Worm (Caenorhabditis elegans) whole organism, late embryonic: Measurements from ENCODE around the gene Y48G9A.11.

Experiments used
- K02D7.2 ChIP-seq: sonication (generic microtip); optimal IDR thresholded peaks from 2 replicates; lab custom pipeline; 2017; ENCODE audit warnings: mild to moderate bottlenecking, missing genetic modification characterization, missing compliant biosample characterization
- K09A11.1 ChIP-seq: sonication (generic microtip); optimal IDR thresholded peaks from 2 replicates; lab custom pipeline; 2017; ENCODE audit warnings: antibody characterized with exemption, mild to moderate bottlenecking, missing genetic modification characterization, missing compliant biosample characterization; ENCODE audit not compliant: insufficient read depth
- ama-1 ChIP-seq: fragments of 150-350 bp; optimal IDR thresholded peaks from 2 replicates; lab custom pipeline; 2014
- ceh-14 ChIP-seq: sonication (generic microtip); optimal IDR thresholded peaks from 2 replicates; lab custom pipeline; 2016; ENCODE audit warnings: missing genotype, missing genetic modification characterization, missing compliant biosample characterization
- ceh-24 ChIP-seq: sonication (generic microtip); optimal IDR thresholded peaks from 2 replicates; lab custom pipeline; 2016; ENCODE audit warnings: mild to moderate bottlenecking, missing genetic modification characterization, missing compliant biosample characterization
- ceh-48 ChIP-seq: sonication (generic microtip); optimal IDR thresholded peaks from 2 replicates; lab custom pipeline; 2016; ENCODE audit warnings: missing genetic modification characterization, inconsistent platforms, missing compliant biosample characterization
- ceh-6 ChIP-seq: fragments of 200-800 bp; sonication (Bioruptor generic); optimal IDR thresholded peaks from 2 replicates; lab custom pipeline; 2018; ENCODE audit warnings: mild to moderate bottlenecking, missing genetic modification characterization, missing compliant biosample characterization
- che-1 ChIP-seq: sonication (generic microtip); optimal IDR thresholded peaks from 2 replicates; lab custom pipeline; 2016; ENCODE audit warnings: mild to moderate bottlenecking, missing genetic modification characterization, missing compliant biosample characterization
- elt-2 ChIP-seq: sonication (generic microtip); optimal IDR thresholded peaks from 2 replicates; lab custom pipeline; 2016; ENCODE audit warnings: missing genetic modification reagents, missing genetic modification characterization, missing compliant biosample characterization
- ets-4 ChIP-seq: sonication (generic microtip); optimal IDR thresholded peaks from 2 replicates; lab custom pipeline; 2016; ENCODE audit warnings: missing genetic modification characterization, missing compliant biosample characterization
- fkh-10 ChIP-seq: fragments of 150-350 bp; optimal IDR thresholded peaks from 2 replicates; lab custom pipeline; 2014; ENCODE audit warnings: missing biosample characterization, missing genetic modification reagents, missing genetic modification characterization
- fkh-6 ChIP-seq: sonication (generic microtip); optimal IDR thresholded peaks from 2 replicates; lab custom pipeline; 2016; ENCODE audit warnings: missing genetic modification characterization, missing compliant biosample characterization
- hlh-13 ChIP-seq: fragments of 200-800 bp; sonication (Bioruptor generic); optimal IDR thresholded peaks from 2 replicates; lab custom pipeline; 2018; ENCODE audit warnings: mild to moderate bottlenecking, missing genetic modification characterization, missing compliant biosample characterization
- hlh-30 ChIP-seq: sonication (generic microtip); optimal IDR thresholded peaks from 2 replicates; lab custom pipeline; 2017; ENCODE audit warnings: antibody characterized with exemption, missing genetic modification characterization, missing compliant biosample characterization; ENCODE audit not compliant: insufficient read depth
- hlh-6 ChIP-seq: sonication (generic microtip); optimal IDR thresholded peaks from 2 replicates; lab custom pipeline; 2016; ENCODE audit warnings: missing genotype, missing genetic modification characterization, missing compliant biosample characterization
- lin-11 ChIP-seq: fragments of 200-800 bp; sonication (Bioruptor generic); optimal IDR thresholded peaks from 2 replicates; lab custom pipeline; 2018; ENCODE audit warnings: mild to moderate bottlenecking, missing genetic modification characterization, missing compliant biosample characterization
- nfya-1 ChIP-seq: sonication (generic microtip); optimal IDR thresholded peaks from 2 replicates; lab custom pipeline; 2017; ENCODE audit warnings: missing genetic modification characterization, mild to moderate bottlenecking, missing compliant biosample characterization, antibody characterized with exemption, moderate library complexity
- pat-9 ChIP-seq: fragments of 200-800 bp; sonication (Bioruptor generic); optimal IDR thresholded peaks from 2 replicates; lab custom pipeline; 2018; ENCODE audit warnings: mild to moderate bottlenecking, missing genetic modification characterization, moderate library complexity, missing compliant biosample characterization
- pax-1 ChIP-seq: fragments of 150-350 bp; optimal IDR thresholded peaks from 2 replicates; lab custom pipeline; 2014; ENCODE audit warnings: missing biosample characterization, missing genetic modification characterization
- pha-2 ChIP-seq: sonication (generic microtip); optimal IDR thresholded peaks from 2 replicates; lab custom pipeline; 2017; ENCODE audit warnings: mild to moderate bottlenecking, missing genetic modification characterization, missing compliant biosample characterization
- pros-1 ChIP-seq: fragments of 150-350 bp; optimal IDR thresholded peaks from 2 replicates; lab custom pipeline; 2014; ENCODE audit warnings: missing biosample characterization, missing genetic modification reagents, missing genetic modification characterization
- sox-4 ChIP-seq: sonication (generic microtip); optimal IDR thresholded peaks from 2 replicates; lab custom pipeline; 2017; ENCODE audit warnings: mild to moderate bottlenecking, missing genetic modification characterization, inconsistent platforms, missing compliant biosample characterization
- syd-9 ChIP-seq: sonication (generic microtip); optimal IDR thresholded peaks from 2 replicates; lab custom pipeline; 2016; ENCODE audit warnings: mild to moderate bottlenecking, missing genetic modification characterization, moderate library complexity, missing compliant biosample characterization
- tbx-7 ChIP-seq: sonication (generic microtip); optimal IDR thresholded peaks from 2 replicates; lab custom pipeline; 2016; ENCODE audit warnings: missing genotype, missing genetic modification characterization, missing compliant biosample characterization
- unc-42 ChIP-seq: sonication (generic microtip); optimal IDR thresholded peaks from 2 replicates; lab custom pipeline; 2016; ENCODE audit warnings: missing genotype, missing genetic modification characterization, missing compliant biosample characterization
- unc-55 ChIP-seq: sonication (generic microtip); optimal IDR thresholded peaks from 2 replicates; lab custom pipeline; 2017; ENCODE audit warnings: missing biosample characterization, missing genetic modification reagents, missing genetic modification characterization

Y48G9A.11 gene

DNA sequence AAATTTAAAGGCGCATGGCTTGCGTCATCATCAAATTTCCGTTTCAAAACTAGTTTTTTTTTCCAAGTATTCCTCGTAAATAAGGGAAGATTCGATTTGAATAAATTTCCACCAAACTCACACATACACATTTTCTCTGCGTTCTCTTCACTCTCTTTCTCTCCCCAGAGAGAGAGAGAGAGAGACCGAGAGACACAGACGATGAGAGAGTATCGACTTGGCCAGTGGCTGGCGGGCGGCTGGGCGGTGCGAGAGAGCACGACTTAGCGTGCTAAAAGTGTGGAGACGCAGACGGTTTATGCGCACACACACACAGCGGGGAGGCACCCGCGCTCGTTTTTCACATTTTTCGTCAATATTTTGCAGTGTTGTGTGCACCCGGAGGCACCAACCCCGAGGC, 15.9 kb downstream of the Y48G9A.11 start (continued):
- TF ChIP-seq K09A11.1 (tag; lab: Kevin White, UChicago) (no peak), ceh-14 (tag; lab: Kevin White, UChicago) (peak; percentile 57), unc-55 (peak; percentile 43), pros-1 (peak; percentile 18), unc-42 (tag; lab: Kevin White, UChicago) (peak; percentile 97), fkh-6 (tag; lab: Kevin White, UChicago) (peak; percentile 23), pat-9 (tag; lab: Kevin White, UChicago) (no peak), ceh-6 (GFP tag; lab: Kevin White, UChicago) (no peak), ets-4 (tag; lab: Kevin White, UChicago) (no peak), hlh-30 (tag; lab: Kevin White, UChicago) (peak; percentile 41)

ce11 chrIII:2099808-2100366, 16.8 kb downstream of the Y48G9A.11 start:
- TF ChIP-seq pha-2 (tag; lab: Kevin White, UChicago) = no peak
- TF ChIP-seq pax-1 (tag; lab: Kevin White, UChicago) = no peak
- TF ChIP-seq K02D7.2 (tag; lab: Kevin White, UChicago) = no peak
- TF ChIP-seq, all 69 proteins: peak for 0

ce11 chrIII:2098185-2098584, 18.5 kb downstream of the Y48G9A.11 start:
- TF ChIP-seq ceh-48 (tag; lab: Kevin White, UChicago) = peak; percentile 59
- TF ChIP-seq hlh-13 (GFP tag; lab: Kevin White, UChicago) = no peak

ce11 chrIII:2092409-2092808, 24.3 kb downstream of the Y48G9A.11 start, which contains the start of gene Y48G9A.9:
Y48G9A.9 (plus strand) TSS chrIII:2092709.
- TF ChIP-seq ama-1 (lab: Kevin White, UChicago) (no peak), unc-42 (tag; lab: Kevin White, UChicago) (no peak), nfya-1 (tag; lab: Kevin White, UChicago) (no peak), fkh-6 (tag; lab: Kevin White, UChicago) (no peak), ceh-24 (no peak), tbx-7 (no peak)

- TF ChIP-seq lin-11 (tag; lab: Kevin White, UChicago) (no peak), pha-2 (tag; lab: Kevin White, UChicago) (no peak), K09A11.1 (tag; lab: Kevin White, UChicago) (no peak), syd-9 (tag; lab: Kevin White, UChicago) (no peak), pax-1 (tag; lab: Kevin White, UChicago) (no peak), elt-2 (peak; percentile 40), unc-55 (no peak), hlh-6 (no peak)
These were observed 25.3 kb downstream of the Y48G9A.11 start for ce11 chrIII:2091367-2091766.

DNA sequence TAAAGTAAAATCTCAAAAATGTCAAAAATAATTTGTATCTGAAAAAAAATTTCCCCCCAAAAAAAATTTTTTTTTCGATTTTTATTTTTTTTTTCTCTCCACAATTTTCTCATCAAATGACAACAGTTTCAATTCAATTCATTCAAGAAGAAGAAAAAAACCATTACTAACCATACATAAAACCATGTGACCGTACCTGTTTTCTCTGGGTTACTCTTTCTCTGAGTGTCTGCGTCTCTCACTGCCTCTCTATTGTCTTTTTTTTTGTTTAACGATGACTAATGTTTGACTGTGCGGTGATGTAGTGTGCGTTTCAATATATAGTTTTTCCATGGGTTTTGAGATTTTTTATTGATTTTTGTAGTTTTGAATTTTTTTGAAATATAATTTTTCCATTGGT, 26.0 kb downstream of the Y48G9A.11 start:
- peak; percentile 70 for TF ChIP-seq hlh-30 (tag; lab: Kevin White, UChicago)
- no peak for TF ChIP-seq fkh-10 (GFP tag; lab: Kevin White, UChicago)

ce11 chrIII:2089453-2089852, 27.2 kb downstream of the Y48G9A.11 start:
- TF ChIP-seq lin-11 (tag; lab: Kevin White, UChicago) (no peak), sox-4 (tag; lab: Kevin White, UChicago) (no peak), nfya-1 (tag; lab: Kevin White, UChicago) (peak; percentile 33), pat-9 (tag; lab: Kevin White, UChicago) (no peak), che-1 (tag; lab: Kevin White, UChicago) (no peak)
